Worm (Caenorhabditis elegans): ENCODE measurements around the gene F26F2.1.

F26F2.1 gene

DNA sequence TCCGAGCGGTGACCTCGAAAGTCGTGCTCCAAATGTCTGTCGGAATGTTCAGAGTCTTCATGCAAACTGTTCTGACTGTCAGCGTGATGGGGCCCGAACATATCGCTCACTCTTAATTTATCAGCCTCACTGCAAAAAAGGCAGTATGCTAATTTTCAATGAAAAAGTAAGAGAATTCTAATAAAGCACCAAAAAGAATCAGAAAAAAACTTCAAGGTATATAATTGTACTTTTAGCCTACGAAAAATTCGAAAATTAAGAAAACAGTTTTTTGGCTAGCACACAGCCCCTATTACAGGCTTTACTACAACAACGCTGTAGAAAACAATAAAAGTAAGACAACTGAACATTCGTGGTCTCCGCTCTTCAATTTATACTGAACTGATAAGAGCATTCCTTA is at the start of gene F26F2.1:
F26F2.1 (minus strand) TSS at position 101 of the 400 bp plus-strand sequence.
- TF ChIP-seq nhr-237 (tag; optimal IDR thresholded peaks at IDR 0.05), result no peak
- TF ChIP-seq hlh-1 (tag; optimal IDR thresholded peaks at IDR 0.05), result no peak
- TF ChIP-seq unc-120 (tag; optimal IDR thresholded peaks at IDR 0.05; ENCODE audit: poor library complexity, severe bottlenecking), result no peak
- TF ChIP-seq cnd-1 (tag; optimal IDR thresholded peaks at IDR 0.05), result no peak
- no peak for TF ChIP-seq lsy-2 (tag; optimal IDR thresholded peaks at IDR 0.05)
- no peak for TF ChIP-seq snpc-4 (tag; optimal IDR thresholded peaks at IDR 0.05)

DNA sequence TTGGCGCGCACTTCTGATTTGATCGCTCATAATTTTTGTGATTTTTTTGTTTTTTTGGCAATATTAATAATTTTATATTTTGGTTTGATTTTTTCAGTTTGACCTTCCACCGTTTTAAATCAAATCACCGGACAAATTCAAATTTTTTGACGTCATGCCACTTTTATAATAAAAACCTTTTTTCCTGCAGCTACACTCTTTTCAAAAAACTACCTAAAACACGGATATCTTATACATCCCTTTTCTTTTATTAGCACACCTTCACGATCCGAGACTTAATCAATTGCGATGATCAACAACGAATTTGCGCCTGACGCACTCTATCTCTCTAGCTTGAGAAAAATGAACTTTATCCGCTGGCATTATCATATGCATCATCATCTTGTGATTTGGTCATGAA is 47.8 kb upstream of the F26F2.1 start, which contains the start of gene grd-2:
grd-2 (plus strand) TSS at position 301 of the 400 bp plus-strand sequence.
- TF ChIP-seq pha-4 (tag; optimal IDR thresholded peaks at IDR 0.05), result no peak

DNA sequence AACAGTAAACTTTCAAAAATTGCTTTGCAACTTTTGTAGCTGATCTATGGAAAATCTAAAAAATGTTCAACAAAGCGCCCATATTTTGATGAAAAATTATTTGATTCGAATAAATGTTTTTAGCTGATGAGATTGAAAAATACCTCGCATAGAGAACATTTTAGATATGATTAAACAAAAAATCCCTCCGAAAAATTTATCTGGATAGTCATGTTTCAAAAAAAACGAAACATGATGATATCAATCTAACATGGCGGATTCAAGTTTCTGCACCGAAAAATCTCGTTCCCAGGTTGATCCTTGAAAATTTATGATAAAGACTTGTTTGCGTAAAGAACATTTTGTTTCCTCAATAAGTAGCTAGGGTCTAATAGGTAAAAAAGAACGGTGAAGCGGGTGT is 47.0 kb upstream of the F26F2.1 start, which contains the start of gene ttr-12:
ttr-12 (minus strand) TSS at position 101 of the 400 bp plus-strand sequence.
- no peak for TF ChIP-seq flh-1 (GFP tag; optimal IDR thresholded peaks at IDR 0.05)
- TF ChIP-seq lin-32 (GFP tag; optimal IDR thresholded peaks at IDR 0.05), result no peak
- no peak for TF ChIP-seq ztf-11 (tag; optimal IDR thresholded peaks at IDR 0.05)
- TF ChIP-seq ceh-83 (GFP tag; optimal IDR thresholded peaks at IDR 0.05), result no peak
- no peak for TF ChIP-seq mls-2 (tag; optimal IDR thresholded peaks at IDR 0.05)
- no peak for TF ChIP-seq mep-1 (tag; optimal IDR thresholded peaks at IDR 0.05)
- TF ChIP-seq bed-3 (GFP tag; optimal IDR thresholded peaks at IDR 0.05), result no peak
- TF ChIP-seq tbx-8 (GFP tag; optimal IDR thresholded peaks at IDR 0.05), result no peak
- TF ChIP-seq unc-120 (tag; optimal IDR thresholded peaks at IDR 0.05; ENCODE audit: poor library complexity, severe bottlenecking), result no peak

DNA sequence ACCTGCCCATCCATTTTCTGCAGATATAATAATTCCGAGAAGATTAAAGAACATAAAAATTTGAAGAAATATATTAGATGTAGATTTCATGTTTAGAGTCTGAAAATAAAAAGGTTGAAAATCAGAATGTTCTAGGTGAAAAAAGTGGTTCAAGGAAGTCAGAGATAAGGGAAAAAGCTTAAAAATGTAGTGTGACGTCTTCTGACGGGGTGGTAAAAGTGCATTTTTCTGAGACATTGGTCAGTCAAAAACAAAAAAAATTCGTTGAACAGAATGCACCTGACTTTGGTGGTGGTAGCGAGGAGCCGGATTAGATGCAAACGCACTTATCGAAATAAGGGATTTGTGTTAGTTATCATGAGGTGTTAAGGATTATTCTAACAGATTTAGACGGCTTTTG is 44.9 kb upstream of the F26F2.1 start, which contains the start of gene F46B3.23:
F46B3.23 (minus strand) TSS at position 101 of the 400 bp plus-strand sequence.
- TF ChIP-seq tbx-8 (GFP tag; optimal IDR thresholded peaks at IDR 0.05) (no peak), ceh-43 (GFP tag; optimal IDR thresholded peaks at IDR 0.05) (no peak), nhr-237 (tag; optimal IDR thresholded peaks at IDR 0.05) (no peak), elt-3 (tag; optimal IDR thresholded peaks at IDR 0.05) (no peak), M03D4.4 (tag; optimal IDR thresholded peaks at IDR 0.05) (no peak), drap-1 (GFP tag; optimal IDR thresholded peaks at IDR 0.05) (no peak), hlh-1 (tag; optimal IDR thresholded peaks at IDR 0.05) (no peak), ztf-11 (tag; optimal IDR thresholded peaks at IDR 0.05) (no peak), unc-39 (tag; optimal IDR thresholded peaks at IDR 0.05) (no peak), lin-13 (tag; optimal IDR thresholded peaks at IDR 0.05) (no peak), ham-2 (GFP tag; optimal IDR thresholded peaks at IDR 0.05) (no peak), ceh-83 (GFP tag; optimal IDR thresholded peaks at IDR 0.05) (no peak)

DNA sequence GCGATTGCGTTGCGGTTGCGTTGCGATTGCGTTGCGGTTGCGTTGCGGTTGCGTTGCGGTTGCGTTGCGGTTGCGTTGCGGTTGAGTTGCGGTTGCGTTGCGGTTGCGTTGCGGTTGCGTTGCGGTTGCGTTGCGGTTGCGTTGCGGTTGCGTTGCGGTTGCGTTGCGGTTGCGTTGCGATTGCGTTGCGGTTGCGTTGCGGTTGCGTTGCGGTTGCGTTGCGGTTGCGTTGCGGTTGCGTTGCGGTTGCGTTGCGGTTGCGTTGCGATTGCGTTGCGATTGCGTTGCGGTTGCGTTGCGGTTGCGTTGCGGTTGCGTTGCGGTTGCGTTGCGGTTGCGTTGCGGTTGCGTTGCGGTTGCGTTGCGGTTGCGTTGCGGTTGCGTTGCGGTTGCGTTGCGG is 44.1 kb upstream of the F26F2.1 start:
- TF ChIP-seq sptf-1 (tag; optimal IDR thresholded peaks at IDR 0.05), result peak; percentile 56

DNA sequence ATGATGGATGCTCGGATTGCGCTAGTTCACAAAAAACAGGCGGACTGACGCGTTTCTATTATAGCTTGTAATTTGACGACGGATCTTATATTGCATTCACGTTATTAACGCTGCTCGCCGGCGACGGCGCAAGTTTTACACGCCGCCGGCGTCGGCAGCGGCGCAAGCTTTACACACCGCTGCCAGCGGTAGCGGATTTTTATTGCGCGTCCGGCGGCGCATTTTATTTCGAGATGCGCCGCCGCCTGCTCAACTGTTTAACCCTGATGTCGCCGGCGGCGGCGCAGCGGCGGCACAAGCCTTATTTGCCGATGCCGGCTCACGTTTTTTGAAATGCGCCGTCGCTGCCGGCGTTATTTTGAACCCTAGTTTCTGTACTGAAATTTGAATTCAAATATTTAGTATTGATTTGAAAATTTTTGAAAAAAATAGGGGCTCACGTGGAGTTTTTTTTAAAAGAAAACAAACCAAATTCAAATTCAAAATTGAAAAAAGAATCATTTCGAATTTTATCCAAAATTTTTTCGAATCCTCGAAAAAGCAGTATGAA is 43.0 kb upstream of the F26F2.1 start, which contains the start of gene ttr-57:
ttr-57 (plus strand) TSS at position 500 of the 550 bp plus-strand sequence.
- TF ChIP-seq ceh-43 (GFP tag; optimal IDR thresholded peaks at IDR 0.05) (no peak), hlh-1 (tag; optimal IDR thresholded peaks at IDR 0.05) (no peak), nhr-28 (tag; optimal IDR thresholded peaks at IDR 0.05) (no peak), elt-3 (tag; optimal IDR thresholded peaks at IDR 0.05) (no peak), sptf-1 (tag; optimal IDR thresholded peaks at IDR 0.05) (no peak)

DNA sequence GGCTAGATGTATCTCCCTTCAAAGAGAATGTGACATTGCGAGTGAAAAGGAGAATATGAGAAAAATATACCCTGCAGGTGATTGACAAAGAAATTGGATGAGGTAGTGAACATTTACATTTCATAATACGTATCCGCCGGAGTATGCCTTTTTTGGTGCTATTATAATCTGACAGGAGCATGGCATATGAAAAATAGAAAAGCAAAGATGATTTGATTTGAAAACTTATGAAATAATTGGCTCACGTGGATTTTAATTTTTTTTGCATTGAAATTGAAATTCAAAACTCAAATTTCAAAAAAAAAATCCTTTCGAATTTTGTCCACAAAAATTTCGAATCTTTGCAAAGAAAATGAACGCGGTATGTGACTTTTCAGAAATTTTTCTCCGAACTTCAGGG is 41.3 kb upstream of the F26F2.1 start, which contains the start of gene ttr-11:
ttr-11 (plus strand) TSS at position 301 of the 400 bp plus-strand sequence.
- no peak for TF ChIP-seq ceh-43 (GFP tag; optimal IDR thresholded peaks at IDR 0.05)
- TF ChIP-seq mls-2 (tag; optimal IDR thresholded peaks at IDR 0.05), result no peak
- no peak for TF ChIP-seq M03D4.4 (tag; optimal IDR thresholded peaks at IDR 0.05)
- no peak for TF ChIP-seq zip-8 (tag; optimal IDR thresholded peaks at IDR 0.05)
- no peak for TF ChIP-seq elt-3 (tag; optimal IDR thresholded peaks at IDR 0.05)
- no peak for TF ChIP-seq nhr-28 (tag; optimal IDR thresholded peaks at IDR 0.05)

DNA sequence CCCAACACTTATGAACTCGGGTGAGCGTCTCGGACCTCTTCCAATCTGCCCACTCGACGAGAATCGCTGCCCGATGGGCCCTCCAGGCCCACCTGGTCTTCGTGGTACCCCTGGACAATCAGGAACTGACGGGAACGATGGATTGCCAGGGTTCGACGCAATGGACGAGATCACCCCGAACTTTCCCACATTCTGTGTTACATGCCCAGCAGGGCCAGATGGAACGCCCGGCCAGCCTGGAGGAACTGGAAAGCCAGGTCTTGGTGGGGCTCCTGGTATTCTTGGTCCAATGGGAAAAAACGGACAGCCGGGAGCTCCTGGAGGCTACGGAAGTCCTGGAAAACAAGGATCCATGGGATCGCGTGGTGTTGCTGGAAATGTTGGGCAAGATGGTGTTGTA is 39.0 kb upstream of the F26F2.1 start:
- TF ChIP-seq cnd-1 (tag; optimal IDR thresholded peaks at IDR 0.05), result no peak
- no peak for TF ChIP-seq mab-5 (tag; optimal IDR thresholded peaks at IDR 0.05)
- TF ChIP-seq ceh-83 (GFP tag; optimal IDR thresholded peaks at IDR 0.05), result no peak
- no peak for TF ChIP-seq M03D4.4 (tag; optimal IDR thresholded peaks at IDR 0.05)
- no peak for TF ChIP-seq tbx-8 (GFP tag; optimal IDR thresholded peaks at IDR 0.05)
- no peak for TF ChIP-seq lin-32 (GFP tag; optimal IDR thresholded peaks at IDR 0.05)
- TF ChIP-seq nhr-76 (tag; optimal IDR thresholded peaks at IDR 0.05), result no peak
- TF ChIP-seq elt-3 (tag; optimal IDR thresholded peaks at IDR 0.05), result no peak
- TF ChIP-seq nhr-28 (tag; optimal IDR thresholded peaks at IDR 0.05), result no peak
- TF ChIP-seq lin-13 (tag; optimal IDR thresholded peaks at IDR 0.05), result no peak
- TF ChIP-seq nhr-237 (tag; optimal IDR thresholded peaks at IDR 0.05), result no peak
- TF ChIP-seq elt-1 (tag; optimal IDR thresholded peaks at IDR 0.05; ENCODE audit: borderline replicate concordance, insufficient read depth), result no peak
- no peak for TF ChIP-seq lsy-2 (tag; optimal IDR thresholded peaks at IDR 0.05)

Data from whole organism, mixed stage, embryonic.